Worm (Caenorhabditis elegans): ENCODE results near the gene Y41C4A.22.
A peak's percentile ranks its signal among the peaks of the same experiment; 100 is the strongest.

The Y41C4A.22 gene

DNA sequence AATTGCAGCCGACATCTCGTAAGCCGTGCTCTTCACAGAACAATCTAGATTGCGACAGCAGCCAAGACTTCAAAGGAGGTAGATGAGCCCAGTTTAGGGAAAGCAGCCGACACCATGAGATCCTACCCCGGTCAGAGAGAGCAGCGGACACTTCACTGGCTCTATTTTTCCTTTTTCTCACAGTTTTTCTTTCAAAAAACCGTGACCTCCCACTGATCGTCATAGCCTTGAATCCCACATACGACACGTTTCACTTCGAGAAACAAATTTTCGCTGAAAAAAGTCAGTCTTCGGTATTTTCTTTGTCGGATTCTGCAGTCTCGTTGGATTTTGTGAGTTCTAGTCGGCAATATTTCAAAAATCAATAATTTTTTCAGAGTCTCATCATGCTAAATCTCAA, 37.0 kb downstream of the Y41C4A.22 start, which contains the start of gene Y41C4A.21:
Y41C4A.21 (plus strand) TSS at position 301 of the 400 bp plus-strand sequence.
- TF ChIP-seq lin-13 (tag; optimal IDR thresholded peaks at IDR 0.05) (no peak), ztf-11 (tag; optimal IDR thresholded peaks at IDR 0.05) (no peak), nhr-76 (tag; optimal IDR thresholded peaks at IDR 0.05) (no peak), flh-1 (GFP tag; optimal IDR thresholded peaks at IDR 0.05) (no peak), lin-32 (GFP tag; optimal IDR thresholded peaks at IDR 0.05) (no peak), elt-3 (tag; optimal IDR thresholded peaks at IDR 0.05) (no peak), nhr-2 (tag; optimal IDR thresholded peaks at IDR 0.05) (no peak), pha-4 (tag; optimal IDR thresholded peaks at IDR 0.05) (no peak)

DNA sequence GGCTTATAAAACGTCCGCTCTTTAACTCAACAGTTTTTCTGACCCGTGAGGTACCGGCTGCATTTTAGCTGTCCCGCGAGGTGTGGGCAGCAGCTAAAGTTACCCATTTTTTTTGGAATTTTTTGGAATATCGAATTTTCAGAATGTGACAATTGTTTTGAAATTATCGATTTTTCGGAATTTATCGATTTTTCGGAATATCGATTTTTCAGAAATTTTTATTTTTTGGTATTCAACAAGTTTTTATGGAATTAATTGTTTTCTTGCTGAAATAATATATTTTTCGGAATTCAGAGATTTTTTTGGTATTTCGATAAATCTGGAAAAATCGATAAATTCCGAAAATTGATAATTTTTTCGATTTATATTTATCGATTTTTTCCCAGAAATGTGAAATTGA, 37.9 kb downstream of the Y41C4A.22 start:
- no peak for TF ChIP-seq nhr-76 (tag; optimal IDR thresholded peaks at IDR 0.05)
- TF ChIP-seq blmp-1 (tag; optimal IDR thresholded peaks at IDR 0.05), result no peak
- no peak for TF ChIP-seq flh-1 (GFP tag; optimal IDR thresholded peaks at IDR 0.05)
- no peak for TF ChIP-seq drap-1 (GFP tag; optimal IDR thresholded peaks at IDR 0.05)
- TF ChIP-seq lin-13 (tag; optimal IDR thresholded peaks at IDR 0.05), result no peak
- no peak for TF ChIP-seq zip-8 (tag; optimal IDR thresholded peaks at IDR 0.05)
- no peak for TF ChIP-seq sem-2 (GFP tag; optimal IDR thresholded peaks at IDR 0.05)
- no peak for TF ChIP-seq nhr-12 (tag; optimal IDR thresholded peaks at IDR 0.05)
- no peak for TF ChIP-seq ceh-43 (GFP tag; optimal IDR thresholded peaks at IDR 0.05)
- TF ChIP-seq nhr-28 (tag; optimal IDR thresholded peaks at IDR 0.05), result no peak
- no peak for TF ChIP-seq ceh-83 (GFP tag; optimal IDR thresholded peaks at IDR 0.05)
- no peak for TF ChIP-seq mls-2 (tag; optimal IDR thresholded peaks at IDR 0.05)
- TF ChIP-seq ceh-39 (tag; optimal IDR thresholded peaks at IDR 0.05), result no peak
- no peak for TF ChIP-seq mep-1 (tag; optimal IDR thresholded peaks at IDR 0.05)
- TF ChIP-seq pha-4 (tag; optimal IDR thresholded peaks at IDR 0.05), result no peak
- no peak for TF ChIP-seq cnd-1 (tag; optimal IDR thresholded peaks at IDR 0.05)

DNA sequence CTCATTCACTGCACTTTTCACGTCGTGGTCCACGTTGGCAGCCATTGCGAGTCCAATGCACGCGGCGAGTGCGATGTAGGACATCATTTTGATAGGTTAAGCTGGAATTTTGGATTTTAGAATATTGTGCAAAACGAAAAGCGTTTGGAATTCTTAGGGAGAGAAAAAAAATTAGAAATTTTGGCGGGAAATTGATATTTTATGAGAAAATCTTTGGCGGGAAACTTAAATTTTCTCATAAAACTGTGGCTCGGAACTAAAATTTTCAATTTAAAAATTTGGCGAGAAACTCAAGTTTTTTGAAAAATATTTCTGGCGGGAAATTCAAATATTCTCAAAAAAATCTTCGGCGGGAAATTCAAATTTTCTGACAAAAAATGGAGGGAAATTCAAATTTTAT, 42.5 kb downstream of the Y41C4A.22 start, which contains the start of gene sup-1:
sup-1 (minus strand) TSS at position 101 of the 400 bp plus-strand sequence.
- no peak for TF ChIP-seq M03D4.4 (tag; optimal IDR thresholded peaks at IDR 0.05)
- no peak for TF ChIP-seq ces-1 (GFP tag; optimal IDR thresholded peaks at IDR 0.05)
- no peak for TF ChIP-seq nhr-2 (tag; optimal IDR thresholded peaks at IDR 0.05)
- TF ChIP-seq ham-2 (GFP tag; optimal IDR thresholded peaks at IDR 0.05), result no peak
- no peak for TF ChIP-seq unc-39 (tag; optimal IDR thresholded peaks at IDR 0.05)
- no peak for TF ChIP-seq flh-1 (GFP tag; optimal IDR thresholded peaks at IDR 0.05)
- TF ChIP-seq lin-13 (tag; optimal IDR thresholded peaks at IDR 0.05), result no peak
- TF ChIP-seq mab-5 (tag; optimal IDR thresholded peaks at IDR 0.05), result no peak
- TF ChIP-seq elt-1 (tag; optimal IDR thresholded peaks at IDR 0.05; ENCODE audit: borderline replicate concordance, insufficient read depth), result no peak
- no peak for TF ChIP-seq blmp-1 (tag; optimal IDR thresholded peaks at IDR 0.05)
- no peak for TF ChIP-seq mls-2 (tag; optimal IDR thresholded peaks at IDR 0.05)
- no peak for TF ChIP-seq nhr-237 (tag; optimal IDR thresholded peaks at IDR 0.05)
- TF ChIP-seq lin-32 (GFP tag; optimal IDR thresholded peaks at IDR 0.05), result no peak
- TF ChIP-seq unc-62 (GFP tag; optimal IDR thresholded peaks at IDR 0.05), result no peak

DNA sequence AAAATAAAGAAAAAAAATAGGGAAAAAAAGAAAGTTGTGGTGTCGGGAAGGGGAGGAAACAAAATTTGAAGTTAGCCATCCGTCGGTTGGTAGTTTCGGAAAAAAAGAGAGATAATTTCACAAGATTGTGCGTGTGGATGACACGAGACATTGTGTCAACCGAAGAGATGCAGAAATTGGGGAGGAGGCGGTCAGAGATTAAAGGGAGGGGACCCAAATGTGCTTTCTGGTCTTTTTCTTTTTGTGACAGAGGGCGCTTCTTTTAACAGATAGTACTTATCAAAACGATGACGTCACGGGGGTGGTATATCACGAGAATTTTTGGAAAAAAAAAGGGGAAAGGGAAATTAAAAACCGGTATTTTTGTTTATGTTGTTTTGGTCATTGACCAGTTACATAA, 43.4 kb downstream of the Y41C4A.22 start:
- TF ChIP-seq ces-1 (GFP tag; optimal IDR thresholded peaks at IDR 0.05), result peak; percentile 31
- no peak for TF ChIP-seq elt-3 (tag; optimal IDR thresholded peaks at IDR 0.05)
- no peak for TF ChIP-seq nhr-76 (tag; optimal IDR thresholded peaks at IDR 0.05)
- TF ChIP-seq unc-39 (tag; optimal IDR thresholded peaks at IDR 0.05), result no peak

DNA sequence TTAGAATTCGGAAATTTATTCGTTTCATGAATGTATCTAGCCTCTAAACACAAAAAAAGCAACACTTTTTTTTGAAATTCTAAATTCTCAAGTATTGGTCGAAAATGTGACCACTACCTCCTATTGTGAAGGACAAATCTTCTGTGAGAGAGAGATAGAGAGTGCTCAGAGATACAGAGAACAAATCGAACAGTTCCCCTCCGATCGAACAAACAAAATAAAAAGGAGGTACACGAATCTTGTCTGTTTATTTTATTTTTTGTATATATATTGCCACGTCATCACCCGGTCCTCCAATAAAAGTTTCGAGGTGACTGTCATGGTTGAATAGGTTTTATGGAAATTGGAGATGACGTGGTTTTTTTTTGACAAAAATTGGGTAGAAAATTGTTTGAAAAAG, 45.8 kb downstream of the Y41C4A.22 start:
- TF ChIP-seq unc-120 (tag; optimal IDR thresholded peaks at IDR 0.05; ENCODE audit: poor library complexity, severe bottlenecking), result no peak
- TF ChIP-seq tbx-8 (GFP tag; optimal IDR thresholded peaks at IDR 0.05), result no peak
- TF ChIP-seq nhr-28 (tag; optimal IDR thresholded peaks at IDR 0.05), result no peak
- no peak for TF ChIP-seq lsy-2 (tag; optimal IDR thresholded peaks at IDR 0.05)
- TF ChIP-seq sem-2 (GFP tag; optimal IDR thresholded peaks at IDR 0.05), result no peak
- TF ChIP-seq flh-1 (GFP tag; optimal IDR thresholded peaks at IDR 0.05), result no peak
- TF ChIP-seq nhr-2 (tag; optimal IDR thresholded peaks at IDR 0.05), result no peak
- no peak for TF ChIP-seq blmp-1 (tag; optimal IDR thresholded peaks at IDR 0.05)
- TF ChIP-seq elt-1 (tag; optimal IDR thresholded peaks at IDR 0.05; ENCODE audit: borderline replicate concordance, insufficient read depth), result no peak
- no peak for TF ChIP-seq ham-2 (GFP tag; optimal IDR thresholded peaks at IDR 0.05)
- TF ChIP-seq unc-39 (tag; optimal IDR thresholded peaks at IDR 0.05), result no peak
- no peak for TF ChIP-seq nhr-76 (tag; optimal IDR thresholded peaks at IDR 0.05)
- TF ChIP-seq snpc-4 (tag; optimal IDR thresholded peaks at IDR 0.05), result no peak
- no peak for TF ChIP-seq ces-1 (GFP tag; optimal IDR thresholded peaks at IDR 0.05)

All from whole organism, mixed stage, embryonic.